Worm (Caenorhabditis elegans) whole organism, young adult: ENCODE data around the gene T28A8.8.
"Not testable (repeated sequence)": the region's sequence is repeated elsewhere in the genome, so short reads cannot be mapped to it uniquely, and the experiment has no call there.

ENCODE experiments used
- C17E4.6 ChIP-seq: fragments of 200-800 bp; sonication (Bioruptor generic); IDR thresholded peaks from 2 replicates; pipeline ENCODE4 v1.3.6; 2022; ENCODE audit warnings: missing genetic modification reagents, missing genetic modification characterization, missing compliant biosample characterization
- F49E8.2 ChIP-seq: sonication (generic microtip); optimal IDR thresholded peaks from 3 replicates; lab custom pipeline; 2017; ENCODE audit warnings: missing genetic modification characterization, mild to moderate bottlenecking, missing compliant biosample characterization, antibody characterized with exemption, moderate library complexity; ENCODE audit not compliant: insufficient read depth
- Y79H2A.3 ChIP-seq: fragments of 200-800 bp; sonication (Bioruptor generic); conservative IDR thresholded peaks from 2 replicates; pipeline ENCODE4 v1.3.6; 2022; ENCODE audit warnings: missing genetic modification reagents, missing genetic modification characterization, missing compliant biosample characterization
- attf-3 ChIP-seq: fragments of 200-800 bp; sonication (Bioruptor generic); conservative IDR thresholded peaks from 2 replicates; pipeline ENCODE4 v1.3.6; 2022; ENCODE audit warnings: missing genetic modification reagents, missing genetic modification characterization, missing compliant biosample characterization
- bed-1 ChIP-seq: fragments of 200-800 bp; sonication (Bioruptor generic); IDR thresholded peaks from 2 replicates; pipeline ENCODE4 v1.3.6; 2022; ENCODE audit warnings: missing genetic modification reagents, missing genetic modification characterization, missing compliant biosample characterization
- cebp-1 ChIP-seq, 2 experiments: fragments of 200-800 bp in 1 of 2; sonication (Bioruptor generic) in 1 of 2; sonication (generic microtip) in 1 of 2; IDR thresholded peaks in 1 of 2; optimal IDR thresholded peaks in 1 of 2; 2 replicates each; pipeline versions ENCODE4 v1.3.6 to Lab custom; 2017 to 2022; ENCODE audit warnings: missing compliant biosample characterization in 2 of 2, missing genetic modification characterization in 2 of 2, mild to moderate bottlenecking in 1 of 2, missing genetic modification reagents in 1 of 2, moderate library complexity in 1 of 2
- fkh-3 ChIP-seq: sonication (generic microtip); optimal IDR thresholded peaks from 2 replicates; lab custom pipeline; 2016; ENCODE audit warnings: mild to moderate bottlenecking, missing genetic modification characterization, missing compliant biosample characterization
- let-607 ChIP-seq, 2 experiments: fragments of 200-800 bp in 1 of 2; sonication (Bioruptor generic) in 1 of 2; sonication (generic microtip) in 1 of 2; optimal IDR thresholded peaks; 2 replicates each; lab custom pipeline; 2016 to 2018; ENCODE audit warnings: mild to moderate bottlenecking in 2 of 2, missing compliant biosample characterization in 2 of 2, missing genetic modification characterization in 2 of 2, moderate library complexity in 2 of 2, missing genotype in 1 of 2
- lin-35 ChIP-seq, 3 experiments: fragments of 150-350 bp in 2 of 3; sonication (generic microtip) in 1 of 3; optimal IDR thresholded peaks; 2 replicates each; lab custom pipeline; 2014 to 2018; ENCODE audit warnings: missing biosample characterization in 3 of 3, missing genetic modification characterization in 3 of 3, missing genetic modification reagents in 3 of 3
- pha-4 ChIP-seq: fragments of 150-350 bp; sonication (generic microtip); optimal IDR thresholded peaks from 2 replicates; lab custom pipeline; 2014; ENCODE audit warnings: missing biosample characterization, missing genetic modification reagents, missing genetic modification characterization
- sea-2 ChIP-seq: fragments of 200-800 bp; sonication (Bioruptor generic); IDR thresholded peaks from 2 replicates; pipeline ENCODE4 v1.3.6; 2022; ENCODE audit warnings: missing genetic modification characterization, missing compliant biosample characterization
- snpc-4 ChIP-seq, 5 experiments: fragments of 150-350 bp in 1 of 5; sonication (generic microtip) in 4 of 5; optimal IDR thresholded peaks; 2 replicates each; lab custom pipeline; 2014 to 2018; ENCODE audit warnings: missing genetic modification characterization in 5 of 5, missing biosample characterization in 3 of 5, antibody characterized with exemption in 2 of 5, mild to moderate bottlenecking in 2 of 5, missing compliant biosample characterization in 2 of 5, missing genotype in 2 of 5, moderate library complexity in 2 of 5, missing genetic modification reagents in 1 of 5
- unc-62 ChIP-seq: fragments of 150-350 bp; optimal IDR thresholded peaks from 2 replicates; lab custom pipeline; 2014; ENCODE audit warnings: missing biosample characterization, missing genetic modification reagents, missing genetic modification characterization

ce11 chrIII:13508579-13508978 lies 6.0 kb downstream of the T28A8.8 start:
- not testable (repeated sequence) for TF ChIP-seq C17E4.6 (GFP tag; lab: Robert Waterston, UW); fkh-3 (tag; lab: Kevin White, UChicago); let-607 (tag; optimal IDR thresholded peaks at IDR 0.05; lab: Kevin White, UChicago); snpc-4 (GFP tag; optimal IDR thresholded peaks at IDR 0.05; lab: Kevin White, UChicago); snpc-4 (tag; optimal IDR thresholded peaks at IDR 0.05; lab: Kevin White, UChicago); F49E8.2; unc-62; sea-2 (GFP tag; lab: Robert Waterston, UW); pha-4 (tag; lab: Kevin White, UChicago); lin-35 (GFP tag; optimal IDR thresholded peaks at IDR 0.05; lab: Kevin White, UChicago); Y79H2A.3; attf-3 (GFP tag; lab: Robert Waterston, UW); cebp-1 (GFP tag; IDR thresholded peaks at IDR 0.05; lab: Robert Waterston, UW); cebp-1 (tag; optimal IDR thresholded peaks at IDR 0.05; lab: Kevin White, UChicago); bed-1 (GFP tag; lab: Robert Waterston, UW)
